Worm (Caenorhabditis elegans) whole organism, L1 larva: ENCODE data around the gene gst-21.

Experiments
- aly-2 ChIP-seq: fragments of 150-350 bp; optimal IDR thresholded peaks from 2 replicates; lab custom pipeline; 2014; ENCODE audit warnings: missing biosample characterization, missing genetic modification characterization
- ama-1 ChIP-seq: fragments of 150-350 bp; optimal IDR thresholded peaks from 2 replicates; lab custom pipeline; 2014
- ceh-82 ChIP-seq, 3 experiments: fragments of 150-350 bp in 1 of 3; sonication (generic microtip) in 2 of 3; optimal IDR thresholded peaks; 2 replicates each; lab custom pipeline; 2014 to 2017; ENCODE audit warnings: missing biosample characterization in 3 of 3, missing genetic modification characterization in 3 of 3
- dsc-1 ChIP-seq: sonication (generic microtip); optimal IDR thresholded peaks from 2 replicates; lab custom pipeline; 2016; ENCODE audit warnings: mild to moderate bottlenecking, missing genetic modification characterization, missing compliant biosample characterization
- elt-2 ChIP-seq: sonication (generic microtip); optimal IDR thresholded peaks from 2 replicates; lab custom pipeline; 2016; ENCODE audit warnings: missing genetic modification characterization, mild to moderate bottlenecking, inconsistent platforms, missing compliant biosample characterization, missing genetic modification reagents
- fkh-10 ChIP-seq: sonication (generic microtip); optimal IDR thresholded peaks from 2 replicates; lab custom pipeline; 2017; ENCODE audit warnings: missing biosample characterization, missing genetic modification reagents, missing genetic modification characterization
- hlh-4 ChIP-seq: sonication (generic microtip); optimal IDR thresholded peaks from 2 replicates; lab custom pipeline; 2016; ENCODE audit warnings: mild to moderate bottlenecking, missing genetic modification characterization, missing compliant biosample characterization
- lin-35 ChIP-seq, 2 experiments: fragments of 150-350 bp; optimal IDR thresholded peaks; 2 replicates each; lab custom pipeline; 2014; ENCODE audit warnings: missing biosample characterization in 2 of 2, missing genetic modification characterization in 2 of 2, missing genetic modification reagents in 2 of 2
- lin-39 ChIP-seq: fragments of 150-350 bp; optimal IDR thresholded peaks from 2 replicates; lab custom pipeline; 2014; ENCODE audit warnings: missing biosample characterization, missing genetic modification reagents, missing genetic modification characterization
- nhr-19 ChIP-seq: fragments of 200-800 bp; sonication (Bioruptor generic); conservative IDR thresholded peaks from 2 replicates; pipeline ENCODE4 v1.3.6; 2022; ENCODE audit warnings: missing genetic modification characterization, missing compliant biosample characterization
- nhr-28 ChIP-seq: fragments of 150-350 bp; optimal IDR thresholded peaks from 2 replicates; lab custom pipeline; 2014; ENCODE audit warnings: missing biosample characterization, missing genetic modification characterization
- rnt-1 ChIP-seq: sonication (generic microtip); optimal IDR thresholded peaks from 2 replicates; lab custom pipeline; 2016; ENCODE audit warnings: mild to moderate bottlenecking, missing genetic modification characterization, moderate library complexity, missing compliant biosample characterization
- unc-30 ChIP-seq: sonication (generic microtip); optimal IDR thresholded peaks from 2 replicates; lab custom pipeline; 2017; ENCODE audit warnings: missing biosample characterization, missing genetic modification characterization

DNA sequence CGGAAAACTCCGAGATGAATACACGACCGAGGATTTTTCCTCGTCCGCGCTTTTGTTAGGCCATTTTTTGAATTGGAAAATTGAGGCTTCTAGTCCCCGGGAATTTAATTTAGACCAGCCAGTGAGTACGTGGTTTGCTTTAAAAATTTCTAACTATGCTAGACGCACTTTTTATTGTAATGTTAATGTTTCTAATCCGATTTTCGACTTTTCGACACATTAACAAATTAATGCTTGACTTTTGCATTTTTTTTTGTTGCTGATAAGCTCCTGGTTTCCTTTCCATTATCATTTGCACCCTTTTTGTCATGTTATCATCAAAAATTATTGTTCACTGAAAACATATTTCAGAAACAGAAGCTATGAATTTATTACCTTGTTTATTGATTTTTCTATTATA is 25.0 kb upstream of the gst-21 start, which contains the start of gene clec-204:
- no peak for TF ChIP-seq lin-39 (tag; lab: Kevin White, UChicago)
- TF ChIP-seq nhr-28: no peak
- TF ChIP-seq unc-30 (tag; lab: Kevin White, UChicago): no peak
- no peak for TF ChIP-seq ama-1 (lab: Kevin White, UChicago)
- TF ChIP-seq dsc-1 (tag; lab: Kevin White, UChicago): no peak
- no peak for TF ChIP-seq nhr-19 (GFP tag; lab: Robert Waterston, UW)
- peak; percentile 44 for TF ChIP-seq elt-2 (tag; lab: Kevin White, UChicago)
- TF ChIP-seq rnt-1 (tag; lab: Kevin White, UChicago): no peak
- no peak for TF ChIP-seq ceh-82 (tag; optimal IDR thresholded peaks at IDR 0.05; lab: Kevin White, UChicago)
- TF ChIP-seq hlh-4 (tag; lab: Kevin White, UChicago): no peak
- TF ChIP-seq fkh-10 (GFP tag; lab: Kevin White, UChicago): no peak
- TF ChIP-seq lin-35 (GFP tag; optimal IDR thresholded peaks at IDR 0.05; lab: Kevin White, UChicago): no peak
- TF ChIP-seq aly-2 (tag; lab: Kevin White, UChicago): no peak
